Worm (Caenorhabditis elegans) whole organism, L1 larva: Measurements from ENCODE around the gene Y53F4B.27.
A peak's percentile ranks its signal among the peaks of the same experiment; 100 is the strongest.

ENCODE experiments used
- C34B4.2 ChIP-seq: sonication (generic microtip); optimal IDR thresholded peaks from 2 replicates; lab custom pipeline; 2017; ENCODE audit warnings: mild to moderate bottlenecking, missing genetic modification characterization, missing compliant biosample characterization
- alr-1 ChIP-seq: fragments of 200-800 bp; sonication (Bioruptor generic); optimal IDR thresholded peaks from 2 replicates; lab custom pipeline; 2018; ENCODE audit warnings: borderline replicate concordance, mild to moderate bottlenecking, missing genetic modification characterization, missing compliant biosample characterization
- aly-2 ChIP-seq: fragments of 150-350 bp; optimal IDR thresholded peaks from 2 replicates; lab custom pipeline; 2014; ENCODE audit warnings: missing biosample characterization, missing genetic modification characterization
- ama-1 ChIP-seq: fragments of 150-350 bp; optimal IDR thresholded peaks from 2 replicates; lab custom pipeline; 2014
- blmp-1 ChIP-seq: fragments of 150-350 bp; optimal IDR thresholded peaks from 2 replicates; lab custom pipeline; 2014; ENCODE audit warnings: missing biosample characterization, missing genetic modification characterization
- ceh-63 ChIP-seq: fragments of 200-800 bp; sonication (Bioruptor generic); optimal IDR thresholded peaks from 2 replicates; lab custom pipeline; 2018; ENCODE audit warnings: mild to moderate bottlenecking, missing genetic modification characterization, missing compliant biosample characterization
- ceh-8 ChIP-seq: fragments of 200-800 bp; sonication (Bioruptor generic); optimal IDR thresholded peaks from 2 replicates; lab custom pipeline; 2018; ENCODE audit warnings: mild to moderate bottlenecking, missing genetic modification characterization, moderate library complexity, missing compliant biosample characterization
- ceh-82 ChIP-seq, 3 experiments: fragments of 150-350 bp in 1 of 3; sonication (generic microtip) in 2 of 3; optimal IDR thresholded peaks; 2 replicates each; lab custom pipeline; 2014 to 2017; ENCODE audit warnings: missing biosample characterization in 3 of 3, missing genetic modification characterization in 3 of 3
- dsc-1 ChIP-seq: sonication (generic microtip); optimal IDR thresholded peaks from 2 replicates; lab custom pipeline; 2016; ENCODE audit warnings: mild to moderate bottlenecking, missing genetic modification characterization, missing compliant biosample characterization
- efl-1 ChIP-seq, 4 experiments: fragments of 150-350 bp; optimal IDR thresholded peaks in 3 of 4; peaks in 1 of 4; 1 replicate in 1 of 4; 2 replicates in 3 of 4; lab custom pipeline; 2014; ENCODE audit warnings: missing biosample characterization in 2 of 4, missing genetic modification characterization in 2 of 4, missing genetic modification reagents in 2 of 4
- fkh-4 ChIP-seq: sonication (generic microtip); optimal IDR thresholded peaks from 2 replicates; lab custom pipeline; 2016; ENCODE audit warnings: missing compliant biosample characterization, missing genetic modification characterization, borderline replicate concordance
- fkh-8 ChIP-seq: sonication (generic microtip); optimal IDR thresholded peaks from 2 replicates; lab custom pipeline; 2016; ENCODE audit warnings: mild to moderate bottlenecking, missing genetic modification characterization, missing compliant biosample characterization
- grh-1 ChIP-seq: fragments of 200-800 bp; sonication (Bioruptor generic); IDR thresholded peaks from 2 replicates; pipeline ENCODE4 v1.3.6; 2022; ENCODE audit warnings: missing genetic modification reagents, missing genetic modification characterization, missing compliant biosample characterization
- hlh-4 ChIP-seq: sonication (generic microtip); optimal IDR thresholded peaks from 2 replicates; lab custom pipeline; 2016; ENCODE audit warnings: mild to moderate bottlenecking, missing genetic modification characterization, missing compliant biosample characterization
- jun-1 ChIP-seq: fragments of 150-350 bp; optimal IDR thresholded peaks from 2 replicates; lab custom pipeline; 2014; ENCODE audit warnings: missing biosample characterization, missing genetic modification reagents, missing genetic modification characterization
- lin-14 ChIP-seq: fragments of 200-800 bp; sonication (Bioruptor generic); optimal IDR thresholded peaks from 2 replicates; lab custom pipeline; 2018; ENCODE audit warnings: mild to moderate bottlenecking, missing genetic modification characterization, moderate library complexity, missing compliant biosample characterization
- lin-15B ChIP-seq: fragments of 150-350 bp; sonication (generic microtip); optimal IDR thresholded peaks from 3 replicates; lab custom pipeline; 2014; ENCODE audit warnings: missing biosample characterization, missing genetic modification characterization
- lin-39 ChIP-seq: fragments of 150-350 bp; optimal IDR thresholded peaks from 2 replicates; lab custom pipeline; 2014; ENCODE audit warnings: missing biosample characterization, missing genetic modification reagents, missing genetic modification characterization
- lir-3 ChIP-seq: sonication (generic microtip); optimal IDR thresholded peaks from 2 replicates; lab custom pipeline; 2016; ENCODE audit warnings: mild to moderate bottlenecking, missing genetic modification characterization, moderate library complexity, missing compliant biosample characterization; ENCODE audit not compliant: poor library complexity
- lsy-2 ChIP-seq, 2 experiments: fragments of 150-350 bp; optimal IDR thresholded peaks; 2 replicates each; lab custom pipeline; 2014; ENCODE audit warnings: missing biosample characterization in 2 of 2, missing genetic modification characterization in 2 of 2
- mab-9 ChIP-seq: fragments of 200-800 bp; sonication (Bioruptor generic); IDR thresholded peaks from 2 replicates; pipeline ENCODE4 v1.3.6; 2022; ENCODE audit warnings: missing genetic modification reagents, missing genetic modification characterization, missing compliant biosample characterization
- mdl-1 ChIP-seq, 2 experiments: fragments of 150-350 bp; optimal IDR thresholded peaks; 2 replicates each; lab custom pipeline; 2014 to 2017; ENCODE audit warnings: missing biosample characterization in 2 of 2, missing genetic modification characterization in 2 of 2, inconsistent platforms in 1 of 2
- mef-2 ChIP-seq: fragments of 150-350 bp; optimal IDR thresholded peaks from 2 replicates; lab custom pipeline; 2014; ENCODE audit warnings: missing biosample characterization, missing genetic modification characterization
- nhr-11 ChIP-seq: fragments of 150-350 bp; optimal IDR thresholded peaks from 2 replicates; lab custom pipeline; 2014; ENCODE audit warnings: missing biosample characterization, missing genetic modification characterization
- nhr-19 ChIP-seq: fragments of 200-800 bp; sonication (Bioruptor generic); conservative IDR thresholded peaks from 2 replicates; pipeline ENCODE4 v1.3.6; 2022; ENCODE audit warnings: missing genetic modification characterization, missing compliant biosample characterization
- nhr-20 ChIP-seq: sonication (generic microtip); optimal IDR thresholded peaks from 2 replicates; lab custom pipeline; 2016; ENCODE audit warnings: mild to moderate bottlenecking, missing genetic modification characterization, missing compliant biosample characterization
- nhr-237 ChIP-seq: fragments of 150-350 bp; optimal IDR thresholded peaks from 2 replicates; lab custom pipeline; 2014; ENCODE audit warnings: missing biosample characterization, missing genetic modification characterization
- nhr-28 ChIP-seq: fragments of 150-350 bp; optimal IDR thresholded peaks from 2 replicates; lab custom pipeline; 2014; ENCODE audit warnings: missing biosample characterization, missing genetic modification characterization
- nhr-47 ChIP-seq: sonication (generic microtip); optimal IDR thresholded peaks from 2 replicates; lab custom pipeline; 2016; ENCODE audit warnings: mild to moderate bottlenecking, missing genetic modification characterization, moderate library complexity, missing compliant biosample characterization
- nhr-71 ChIP-seq: sonication (generic microtip); optimal IDR thresholded peaks from 2 replicates; lab custom pipeline; 2016; ENCODE audit warnings: mild to moderate bottlenecking, missing genetic modification characterization, moderate library complexity, missing compliant biosample characterization
- nhr-77 ChIP-seq: fragments of 150-350 bp; optimal IDR thresholded peaks from 2 replicates; lab custom pipeline; 2014; ENCODE audit warnings: missing biosample characterization, missing genetic modification characterization
- nhr-85 ChIP-seq: sonication (generic microtip); peaks from one replicate; lab custom pipeline; 2016; ENCODE audit warnings: missing genetic modification characterization, inconsistent platforms, missing compliant biosample characterization
- pax-3 ChIP-seq: fragments of 200-800 bp; sonication (Bioruptor generic); optimal IDR thresholded peaks from 2 replicates; lab custom pipeline; 2018; ENCODE audit warnings: mild to moderate bottlenecking, missing genetic modification characterization, moderate library complexity, missing compliant biosample characterization
- skn-1 ChIP-seq: fragments of 150-350 bp; optimal IDR thresholded peaks from 2 replicates; lab custom pipeline; 2014; ENCODE audit warnings: missing biosample characterization, missing genetic modification characterization
- snu-23 ChIP-seq: sonication (generic microtip); optimal IDR thresholded peaks from 2 replicates; lab custom pipeline; 2016; ENCODE audit warnings: missing genetic modification characterization, missing compliant biosample characterization
- sox-4 ChIP-seq: sonication (generic microtip); optimal IDR thresholded peaks from 2 replicates; lab custom pipeline; 2016; ENCODE audit warnings: missing genetic modification characterization, missing compliant biosample characterization
- sup-37 ChIP-seq: fragments of 200-800 bp; sonication (Bioruptor generic); optimal IDR thresholded peaks from 2 replicates; lab custom pipeline; 2018; ENCODE audit warnings: mild to moderate bottlenecking, missing genetic modification characterization, missing compliant biosample characterization
- swsn-7 ChIP-seq: sonication (generic microtip); optimal IDR thresholded peaks from 2 replicates; lab custom pipeline; 2016; ENCODE audit warnings: missing genetic modification characterization, missing compliant biosample characterization
- tlp-1 ChIP-seq: fragments of 150-350 bp; optimal IDR thresholded peaks from 2 replicates; lab custom pipeline; 2014; ENCODE audit warnings: missing biosample characterization, missing genetic modification characterization
- unc-130 ChIP-seq: fragments of 150-350 bp; optimal IDR thresholded peaks from 2 replicates; lab custom pipeline; 2017; ENCODE audit warnings: missing biosample characterization, missing genetic modification characterization, inconsistent platforms
- unc-62 ChIP-seq: fragments of 150-350 bp; optimal IDR thresholded peaks from 2 replicates; lab custom pipeline; 2014; ENCODE audit warnings: missing biosample characterization, missing genetic modification reagents, missing genetic modification characterization
- vab-15 ChIP-seq: sonication (generic microtip); optimal IDR thresholded peaks from 2 replicates; lab custom pipeline; 2017; ENCODE audit warnings: missing genotype, mild to moderate bottlenecking, missing genetic modification characterization, missing compliant biosample characterization
- zag-1 ChIP-seq: fragments of 150-350 bp; optimal IDR thresholded peaks from 2 replicates; lab custom pipeline; 2014; ENCODE audit warnings: missing biosample characterization, missing genetic modification characterization

Y53F4B.27 gene

DNA sequence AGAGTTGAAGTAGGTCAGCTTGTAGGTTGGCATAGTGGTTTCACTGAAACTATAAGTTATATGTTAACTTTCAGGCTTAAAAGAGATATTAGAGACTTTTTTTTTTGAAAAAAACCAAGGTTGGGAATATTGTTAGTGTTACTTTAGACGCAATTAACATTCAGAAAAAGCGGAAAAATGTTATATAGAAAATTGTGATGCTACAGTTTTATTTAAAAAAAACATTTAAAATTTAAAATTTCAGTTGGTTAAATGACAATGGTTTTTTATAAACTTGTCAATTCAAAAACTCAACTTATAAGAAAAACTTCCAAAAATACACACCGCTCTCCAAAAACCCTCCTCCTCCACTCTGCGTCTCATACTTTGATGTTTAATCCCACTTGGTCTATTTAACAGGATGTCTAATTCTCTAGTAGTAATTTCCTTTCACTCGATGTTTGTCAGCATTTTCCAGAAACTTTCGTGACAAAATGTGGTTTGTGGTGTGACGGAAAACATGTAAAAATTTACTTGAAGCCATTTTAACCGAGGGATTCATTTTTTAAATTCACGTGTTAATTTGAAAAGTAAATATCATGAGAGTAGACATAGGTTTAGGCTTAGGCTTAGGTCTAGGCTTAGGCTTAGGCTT is 29.3 kb downstream of the Y53F4B.27 start, which contains the start of gene gst-31:
Gene gst-31 (minus strand): TSS at position 51 of the 634 bp plus-strand sequence.
- TF ChIP-seq ceh-8 (GFP tag; lab: Kevin White, UChicago) (no peak), skn-1 (tag; lab: Kevin White, UChicago) (peak; percentile 88), lir-3 (tag; lab: Kevin White, UChicago) (no peak), nhr-28 (tag; lab: Kevin White, UChicago) (no peak), hlh-4 (tag; lab: Kevin White, UChicago) (no peak), blmp-1 (tag; lab: Kevin White, UChicago) (peak; percentile 50), lsy-2 (tag; optimal IDR thresholded peaks at IDR 0.05; lab: Kevin White, UChicago) (peak in 1 of 2 experiments; percentile 16), fkh-8 (tag; lab: Kevin White, UChicago) (peak; percentile 81), lin-15B (tag; lab: Kevin White, UChicago) (no peak), snu-23 (peak; percentile 28), alr-1 (tag; lab: Kevin White, UChicago) (no peak), pax-3 (no peak), lin-14 (GFP tag; lab: Kevin White, UChicago) (peak; percentile 61), unc-62 (GFP tag; lab: Kevin White, UChicago) (no peak), swsn-7 (tag; lab: Kevin White, UChicago) (no peak)

DNA sequence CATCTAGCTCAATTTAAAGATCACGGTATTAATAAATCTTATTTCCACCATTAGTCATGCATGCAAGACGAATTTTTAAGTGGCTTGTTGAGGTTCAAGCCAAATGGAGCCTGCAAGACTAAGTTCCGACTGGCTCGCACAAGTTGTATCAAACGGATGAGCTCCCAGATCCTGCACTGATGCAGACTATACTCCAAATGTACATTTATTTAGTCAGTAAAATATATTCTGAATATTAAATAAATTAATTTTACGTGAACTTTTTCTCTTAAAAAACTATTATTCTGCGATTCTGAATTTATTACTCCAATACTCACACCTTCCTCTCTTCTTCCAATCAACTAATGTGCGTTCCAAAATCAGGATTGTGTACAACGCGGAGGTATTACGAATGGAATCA is 29.9 kb downstream of the Y53F4B.27 start, which contains the start of gene Y53F4B.36:
Gene Y53F4B.36 (plus strand): TSS at position 301 of the 400 bp plus-strand sequence.
- TF ChIP-seq sup-37 (GFP tag; lab: Kevin White, UChicago): no peak
- TF ChIP-seq efl-1 (optimal IDR thresholded peaks at IDR 0.05; lab: Kevin White, UChicago): no peak
- TF ChIP-seq efl-1 (GFP tag; optimal IDR thresholded peaks at IDR 0.05 in 1 of 2; lab: Kevin White, UChicago): no peak
- TF ChIP-seq vab-15: no peak
- no peak for TF ChIP-seq fkh-4 (tag; lab: Kevin White, UChicago)
- no peak for TF ChIP-seq fkh-8 (tag; lab: Kevin White, UChicago)
- TF ChIP-seq mab-9 (GFP tag; lab: Robert Waterston, UW): no peak
- no peak for TF ChIP-seq jun-1 (tag; lab: Kevin White, UChicago)
- TF ChIP-seq nhr-77: no peak
- TF ChIP-seq lir-3 (tag; lab: Kevin White, UChicago): no peak
- no peak for TF ChIP-seq ama-1 (lab: Kevin White, UChicago)
- no peak for TF ChIP-seq lin-15B (tag; lab: Kevin White, UChicago)
- TF ChIP-seq nhr-20 (tag; lab: Kevin White, UChicago): no peak
- TF ChIP-seq tlp-1 (tag; lab: Kevin White, UChicago): no peak
- TF ChIP-seq unc-130 (tag; lab: Kevin White, UChicago): no peak
- no peak for TF ChIP-seq dsc-1 (tag; lab: Kevin White, UChicago)
- TF ChIP-seq C34B4.2 (tag; lab: Kevin White, UChicago): no peak
- no peak for TF ChIP-seq grh-1 (GFP tag; lab: Robert Waterston, UW)
- TF ChIP-seq snu-23: no peak
- no peak for TF ChIP-seq lin-39 (tag; lab: Kevin White, UChicago)
- TF ChIP-seq ceh-82 (tag; optimal IDR thresholded peaks at IDR 0.05; lab: Kevin White, UChicago): no peak

DNA sequence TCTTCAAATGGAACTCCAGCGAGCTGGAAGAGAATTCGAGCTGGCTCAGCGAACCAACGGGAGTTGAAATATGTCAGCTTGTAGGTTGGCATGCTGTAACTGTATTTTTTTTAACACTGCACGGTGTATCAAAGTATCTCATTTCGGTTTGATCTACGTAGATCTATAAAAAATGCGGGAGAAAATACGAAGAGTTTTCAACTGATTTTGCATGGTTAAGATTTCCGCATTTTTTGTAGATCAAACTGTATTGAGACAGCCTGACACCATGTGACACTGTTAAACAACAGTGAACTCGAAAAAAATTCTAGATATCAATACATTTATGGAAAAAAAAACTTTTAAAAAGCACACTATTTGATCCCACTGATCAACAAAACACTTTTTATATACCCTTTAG is 32.8 kb downstream of the Y53F4B.27 start, which contains the start of gene gst-32:
Gene gst-32 (minus strand): TSS at position 101 of the 400 bp plus-strand sequence.
- peak; percentile 22 for TF ChIP-seq nhr-85 (tag; lab: Kevin White, UChicago)
- TF ChIP-seq nhr-47 (tag; lab: Kevin White, UChicago): no peak

DNA sequence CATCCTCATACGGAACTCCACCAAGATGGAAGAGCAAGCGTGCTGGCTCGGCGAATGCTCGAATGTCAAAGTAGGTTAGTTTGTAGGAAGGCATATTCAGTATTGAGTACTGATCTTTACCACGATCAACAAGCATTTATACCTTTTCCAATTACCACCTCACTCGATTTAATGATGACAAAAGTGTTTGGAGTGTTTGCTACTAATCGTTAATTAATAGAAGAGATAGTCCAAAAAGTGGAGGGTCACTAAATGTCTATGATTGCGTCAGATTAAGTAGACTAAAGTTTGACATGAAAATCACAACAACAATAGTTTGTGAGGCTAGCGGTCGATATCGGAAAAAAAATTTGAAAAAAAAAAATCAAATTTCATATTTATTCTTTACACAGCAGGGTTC is 37.4 kb downstream of the Y53F4B.27 start, which contains the start of gene gst-34:
Gene gst-34 (minus strand): TSS at position 101 of the 400 bp plus-strand sequence.
- TF ChIP-seq nhr-85 (tag; lab: Kevin White, UChicago): peak; percentile 30
- TF ChIP-seq aly-2 (tag; lab: Kevin White, UChicago): no peak
- TF ChIP-seq mdl-1 (tag; optimal IDR thresholded peaks at IDR 0.05; lab: Kevin White, UChicago): no peak
- no peak for TF ChIP-seq nhr-71 (tag; lab: Kevin White, UChicago)
- TF ChIP-seq zag-1 (tag; lab: Kevin White, UChicago): no peak
- TF ChIP-seq sox-4: no peak
- no peak for TF ChIP-seq nhr-11
- no peak for TF ChIP-seq mef-2 (tag; lab: Kevin White, UChicago)
- TF ChIP-seq ceh-63 (GFP tag; lab: Kevin White, UChicago): no peak
- no peak for TF ChIP-seq fkh-8 (tag; lab: Kevin White, UChicago)
- TF ChIP-seq nhr-19 (GFP tag; lab: Robert Waterston, UW): no peak
- TF ChIP-seq grh-1 (GFP tag; lab: Robert Waterston, UW): no peak
- TF ChIP-seq blmp-1 (tag; lab: Kevin White, UChicago): peak; percentile 2
- TF ChIP-seq nhr-237 (tag; lab: Kevin White, UChicago): no peak
